Worm (Caenorhabditis elegans) whole organism, dauer: ENCODE data around the gene F56C9.10.

Experiments used
- unc-62 ChIP-seq: sonication (generic microtip); optimal IDR thresholded peaks from 2 replicates; lab custom pipeline; 2017; ENCODE audit warnings: missing biosample characterization, missing genetic modification reagents, missing genetic modification characterization

Gene F56C9.10

ce11 chrIII:7291216-7291615 lies 43.9 kb downstream of the F56C9.10 start:
- no peak for TF ChIP-seq unc-62

- no peak for TF ChIP-seq unc-62
Measured at ce11 chrIII:7290462-7290861, 44.7 kb downstream of the F56C9.10 start, which contains the start of gene algn-11. Gene algn-11, minus strand, starts transcription at chrIII:7290562.

ce11 chrIII:7287503-7287902 lies 47.6 kb downstream of the F56C9.10 start, which contains the start of gene ykt-6:
Gene ykt-6, minus strand, starts transcription at chrIII:7287603.
- TF ChIP-seq unc-62, result no peak

- no peak for TF ChIP-seq unc-62
Measured at ce11 chrIII:7285783-7286182, 49.3 kb downstream of the F56C9.10 start, which contains the start of gene pho-5. Gene pho-5, minus strand, starts transcription at chrIII:7285883.

ce11 chrIII:7281179-7281578 lies 53.9 kb downstream of the F56C9.10 start, which contains the start of gene B0361.3:
Gene B0361.3, plus strand, starts transcription at chrIII:7281462.
- no peak for TF ChIP-seq unc-62
